Fruit fly (Drosophila melanogaster): ENCODE data around the gene CG4619.
A peak's percentile ranks its signal among the peaks of the same experiment; 100 is the strongest.

CG4619 gene

DNA sequence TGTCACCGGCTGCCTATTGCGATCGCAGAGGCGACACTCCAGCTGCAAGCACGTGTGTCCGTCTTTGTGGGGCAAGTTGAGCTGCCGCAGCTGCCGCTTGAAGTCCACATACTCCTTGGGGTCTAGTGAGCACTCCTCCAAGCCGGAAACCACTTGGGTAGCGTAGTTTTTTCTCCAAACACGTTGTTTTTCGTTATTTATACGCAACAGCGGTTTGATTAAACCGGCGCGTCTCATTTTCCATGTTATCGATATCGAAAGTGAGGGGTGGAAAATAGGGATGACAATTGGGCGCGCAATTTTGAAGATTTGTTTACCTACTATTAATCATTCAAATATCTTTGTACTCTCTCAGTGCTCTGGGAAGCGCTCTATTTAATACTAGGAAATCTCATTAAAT is 45.5 kb upstream of the CG4619 start, which contains the start of gene mtDNA-helicase (continued):
- TF ChIP-seq ken (GFP tag; IDR thresholded peaks at IDR 0.05) = no peak
- peak; percentile 48 for TF ChIP-seq phol (tag; optimal IDR thresholded peaks at IDR 0.05)
- TF ChIP-seq Sox100B (GFP tag; optimal IDR thresholded peaks at IDR 0.05) = no peak
- TF ChIP-seq stwl (tag; optimal IDR thresholded peaks at IDR 0.05) = no peak
- TF ChIP-seq Dp (GFP tag; optimal IDR thresholded peaks at IDR 0.05) = peak; percentile 86
- TF ChIP-seq disco-r (GFP tag; optimal IDR thresholded peaks at IDR 0.05) = no peak
- TF ChIP-seq HLH4C (GFP tag; IDR thresholded peaks at IDR 0.05; ENCODE audit: partially characterized antibody) = peak; percentile 59
- TF ChIP-seq Max (GFP tag; optimal IDR thresholded peaks at IDR 0.05) = peak; percentile 18
- TF ChIP-seq CG12391 (tag; optimal IDR thresholded peaks at IDR 0.05) = peak; percentile 5
- peak; percentile 60; the same call in 1 of the 2 replicates for TF ChIP-seq bbx (GFP tag; IDR thresholded peaks at IDR 0.05; ENCODE audit: partially characterized antibody)
- peak; percentile 65 for TF ChIP-seq CG13287 (GFP tag; IDR thresholded peaks at IDR 0.05; ENCODE audit: partially characterized antibody)
- no peak for TF ChIP-seq CG14050 (GFP tag; IDR thresholded peaks at IDR 0.05)
- TF ChIP-seq CG6765 (GFP tag; optimal IDR thresholded peaks at IDR 0.05) = no peak
- peak; percentile 6 for TF ChIP-seq CHES-1-like (GFP tag; optimal IDR thresholded peaks at IDR 0.05)
- TF ChIP-seq CG4360 (GFP tag; IDR thresholded peaks at IDR 0.05) = no peak
- TF ChIP-seq CG16813 (GFP tag; IDR thresholded peaks at IDR 0.05; ENCODE audit: partially characterized antibody) = peak; percentile 38; the same call in 1 of the 3 replicates
- no peak for TF ChIP-seq D19B (GFP tag; optimal IDR thresholded peaks at IDR 0.05)
- TF ChIP-seq unc-4 (GFP tag; IDR thresholded peaks at IDR 0.05; ENCODE audit: partially characterized antibody) = peak; percentile 56; the same call in 1 of the 2 replicates
- TF ChIP-seq nerfin-2 (GFP tag; IDR thresholded peaks at IDR 0.05; ENCODE audit: partially characterized antibody) = 0 out of 2 replicates have a peak, but pooled peaks have one; percentile 41
- no peak for TF ChIP-seq ash1 (GFP tag; optimal IDR thresholded peaks at IDR 0.05)
- peak; percentile 0 for TF ChIP-seq CG2120 (GFP tag; optimal IDR thresholded peaks at IDR 0.05)
- no peak for TF ChIP-seq CG32772 (GFP tag; IDR thresholded peaks at IDR 0.05)
- TF ChIP-seq Sry-δ (GFP tag; optimal IDR thresholded peaks at IDR 0.05) = peak; percentile 72
- peak; percentile 54; the same call in 2 of the 3 replicates for TF ChIP-seq CG34224 (GFP tag; IDR thresholded peaks at IDR 0.05; ENCODE audit: partially characterized antibody)
- TF ChIP-seq hkb (optimal IDR thresholded peaks at IDR 0.05) = no peak
- peak; percentile 35; the same call in 1 of the 2 replicates for TF ChIP-seq hkb (GFP tag; IDR thresholded peaks at IDR 0.05)
- TF ChIP-seq C15 (GFP tag; IDR thresholded peaks at IDR 0.05) = no peak
- TF ChIP-seq dmrt11E (tag; optimal IDR thresholded peaks at IDR 0.05) = no peak
- peak; percentile 79 for TF ChIP-seq sd (tag; optimal IDR thresholded peaks at IDR 0.05)
- no peak for TF ChIP-seq CG7745 (tag; optimal IDR thresholded peaks at IDR 0.05)
- no peak for TF ChIP-seq danr (GFP tag; IDR thresholded peaks at IDR 0.05)
- 0 out of 3 replicates have a peak, but pooled peaks have one; percentile 41 for TF ChIP-seq vnd (GFP tag; IDR thresholded peaks at IDR 0.05; ENCODE audit: partially characterized antibody)
- no peak for TF ChIP-seq CG13123 (GFP tag; optimal IDR thresholded peaks at IDR 0.05)
- peak; percentile 58 for TF ChIP-seq BEAF-32 (GFP tag; optimal IDR thresholded peaks at IDR 0.05)
- no peak for TF ChIP-seq CG31224 (GFP tag; IDR thresholded peaks at IDR 0.05)
- no peak for TF ChIP-seq CG10462 (GFP tag; optimal IDR thresholded peaks at IDR 0.05)
- peak; percentile 41 for TF ChIP-seq HmgZ (tag; optimal IDR thresholded peaks at IDR 0.05)
- no peak for TF ChIP-seq CoRest (tag; optimal IDR thresholded peaks at IDR 0.05)
- no peak for TF ChIP-seq CG2889 (GFP tag; IDR thresholded peaks at IDR 0.05)
- TF ChIP-seq dati (GFP tag; IDR thresholded peaks at IDR 0.05) = no peak
- peak; percentile 49; the same call in 2 of the 3 replicates for TF ChIP-seq CG34422 (GFP tag; IDR thresholded peaks at IDR 0.05)
- TF ChIP-seq MBD-R2 (GFP tag; IDR thresholded peaks at IDR 0.05) = peak; percentile 75
- no peak for TF ChIP-seq Ravus (GFP tag; IDR thresholded peaks at IDR 0.05)
- TF ChIP-seq Xrp1 (GFP tag; IDR thresholded peaks at IDR 0.05) = no peak
- no peak for TF ChIP-seq fu2 (GFP tag; optimal IDR thresholded peaks at IDR 0.05)
- peak; percentile 39; the same call in 1 of the 3 replicates for TF ChIP-seq zen2 (GFP tag; IDR thresholded peaks at IDR 0.05; ENCODE audit: partially characterized antibody)
- peak; percentile 12 for TF ChIP-seq Sin3A (optimal IDR thresholded peaks at IDR 0.05)
- no peak for TF ChIP-seq Mes4 (GFP tag; optimal IDR thresholded peaks at IDR 0.05)
- no peak for TF ChIP-seq Nf-YA (GFP tag; IDR thresholded peaks at IDR 0.05)
- no peak for TF ChIP-seq Fer2 (tag; optimal IDR thresholded peaks at IDR 0.05)
